Worm (Caenorhabditis elegans) whole organism, late embryonic: ENCODE data around the gene M176.16.

Source experiments
- ama-1 ChIP-seq: fragments of 150-350 bp; optimal IDR thresholded peaks from 2 replicates; lab custom pipeline; 2014
- ceh-9 ChIP-seq: sonication (generic microtip); optimal IDR thresholded peaks from 2 replicates; lab custom pipeline; 2016; ENCODE audit warnings: mild to moderate bottlenecking, missing genetic modification characterization, inconsistent platforms, missing compliant biosample characterization
- dmd-4 ChIP-seq: sonication (generic microtip); optimal IDR thresholded peaks from 2 replicates; lab custom pipeline; 2016; ENCODE audit warnings: borderline replicate concordance, missing genetic modification characterization, missing compliant biosample characterization
- elt-2 ChIP-seq: sonication (generic microtip); optimal IDR thresholded peaks from 2 replicates; lab custom pipeline; 2016; ENCODE audit warnings: missing genetic modification reagents, missing genetic modification characterization, missing compliant biosample characterization
- hlh-8 ChIP-seq: sonication (generic microtip); optimal IDR thresholded peaks from 2 replicates; lab custom pipeline; 2016; ENCODE audit warnings: missing genotype, missing genetic modification characterization, missing compliant biosample characterization
- pag-3 ChIP-seq: sonication (generic microtip); optimal IDR thresholded peaks from 2 replicates; lab custom pipeline; 2016; ENCODE audit warnings: missing compliant biosample characterization, missing genetic modification characterization, borderline replicate concordance
- pqm-1 ChIP-seq: sonication (generic microtip); optimal IDR thresholded peaks from 2 replicates; lab custom pipeline; 2016; ENCODE audit warnings: missing genetic modification characterization, missing compliant biosample characterization
- sdc-2 ChIP-seq: sonication (generic microtip); optimal IDR thresholded peaks from 2 replicates; lab custom pipeline; 2016; ENCODE audit warnings: missing genotype, missing genetic modification characterization, missing compliant biosample characterization
- unc-86 ChIP-seq: sonication (generic microtip); optimal IDR thresholded peaks from 2 replicates; lab custom pipeline; 2016; ENCODE audit warnings: missing genetic modification characterization, missing compliant biosample characterization

DNA sequence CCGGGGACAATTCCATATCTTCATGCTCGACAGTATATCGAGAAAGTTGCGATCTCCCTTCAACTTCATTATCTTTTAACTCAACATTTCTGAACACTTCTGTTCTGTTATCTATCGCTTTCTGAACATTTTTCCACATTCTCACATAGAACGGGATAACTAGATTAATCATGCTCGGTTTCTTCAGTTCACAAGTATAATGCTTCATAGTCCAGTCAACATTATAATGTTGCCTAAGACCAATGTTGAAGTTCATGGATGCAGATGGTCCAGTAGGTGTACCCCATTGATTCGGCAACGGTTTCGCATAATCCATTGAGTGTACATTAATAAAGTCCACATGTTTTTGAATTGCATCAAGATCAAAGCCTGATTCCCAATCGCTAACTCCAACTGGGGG lies 20.5 kb downstream of the M176.16 start:
- TF ChIP-seq pag-3, result no peak
- no peak for TF ChIP-seq hlh-8 (tag; lab: Kevin White, UChicago)
- no peak for TF ChIP-seq sdc-2 (tag; lab: Kevin White, UChicago)
- no peak for TF ChIP-seq unc-86 (tag; lab: Kevin White, UChicago)
- TF ChIP-seq elt-2 (tag; lab: Kevin White, UChicago), result no peak
- no peak for TF ChIP-seq ama-1 (lab: Kevin White, UChicago)
- TF ChIP-seq dmd-4 (tag; lab: Kevin White, UChicago), result no peak
- no peak for TF ChIP-seq pqm-1 (tag; lab: Kevin White, UChicago)
- no peak for TF ChIP-seq ceh-9 (tag; lab: Kevin White, UChicago)
